Fruit fly (Drosophila melanogaster): Measurements from ENCODE around the gene Top2.

Top2 gene

dm6 chr2L:19416602-19417497, 36.4 kb downstream of the Top2 start, which contains the start of gene Lectin-galC1 (continued):
- peak; percentile 83 for TF ChIP-seq CG11398 (GFP tag; optimal IDR thresholded peaks at IDR 0.05)
- TF ChIP-seq salm (tag; optimal IDR thresholded peaks at IDR 0.05): peak; percentile 88
- TF ChIP-seq Bdp1 (GFP tag; optimal IDR thresholded peaks at IDR 0.05): peak; percentile 76
- peak; percentile 78 for TF ChIP-seq croc (GFP tag; conservative IDR thresholded peaks at IDR 0.05)
- peak; percentile 81 for TF ChIP-seq CG18476 (GFP tag; optimal IDR thresholded peaks at IDR 0.05)
- TF ChIP-seq CG8924 (tag; optimal IDR thresholded peaks at IDR 0.05): peak; percentile 92
- TF ChIP-seq NC2β (GFP tag; optimal IDR thresholded peaks at IDR 0.05): peak; percentile 90
- TF ChIP-seq CG12071 (GFP tag; optimal IDR thresholded peaks at IDR 0.05): peak; percentile 89
- peak; percentile 84 for TF ChIP-seq CG18619 (GFP tag; optimal IDR thresholded peaks at IDR 0.05)
- TF ChIP-seq grn (GFP tag; optimal IDR thresholded peaks at IDR 0.05): peak; percentile 40
- peak; percentile 60 for TF ChIP-seq Sry-δ (GFP tag; optimal IDR thresholded peaks at IDR 0.05)
- TF ChIP-seq BEAF-32 (GFP tag; optimal IDR thresholded peaks at IDR 0.05): no peak
- TF ChIP-seq Ets97D (GFP tag; optimal IDR thresholded peaks at IDR 0.05): peak; percentile 56
- peak; percentile 68 for TF ChIP-seq CG17802 (tag; optimal IDR thresholded peaks at IDR 0.05)
- peak; percentile 81 for TF ChIP-seq chm (GFP tag; IDR thresholded peaks at IDR 0.05)
- TF ChIP-seq CG14965 (GFP tag; optimal IDR thresholded peaks at IDR 0.05; ENCODE audit: borderline replicate concordance): peak; percentile 77
- peak; percentile 90 for TF ChIP-seq CG31441 (GFP tag; IDR thresholded peaks at IDR 0.05)
- TF ChIP-seq CG9609 (GFP tag; optimal IDR thresholded peaks at IDR 0.05): peak; percentile 86
- TF ChIP-seq CG11504 (tag; optimal IDR thresholded peaks at IDR 0.05): peak; percentile 86
- peak; percentile 53 for TF ChIP-seq Vsx1 (GFP tag; optimal IDR thresholded peaks at IDR 0.05)
- TF ChIP-seq CG11696 (GFP tag; IDR thresholded peaks at IDR 0.05): peak; percentile 69; the same call in 1 of the 2 replicates
- TF ChIP-seq gsb-n (tag; optimal IDR thresholded peaks at IDR 0.05): peak; percentile 87
- TF ChIP-seq Kr (GFP tag; optimal IDR thresholded peaks at IDR 0.05): no peak
- TF ChIP-seq CrebB (tag; optimal IDR thresholded peaks at IDR 0.05): peak; percentile 58
- TF ChIP-seq H2.0 (GFP tag; IDR thresholded peaks at IDR 0.05): peak; percentile 87
- TF ChIP-seq klu (GFP tag; IDR thresholded peaks at IDR 0.05): peak; percentile 36; the same call in 1 of the 2 replicates
- TF ChIP-seq Pdp1 (GFP tag; optimal IDR thresholded peaks at IDR 0.05): peak; percentile 87 to 90
- peak; percentile 81 for TF ChIP-seq BtbVII (GFP tag; optimal IDR thresholded peaks at IDR 0.05)
- TF ChIP-seq sob (GFP tag; IDR thresholded peaks at IDR 0.05): peak; percentile 79
- peak; percentile 56 for TF ChIP-seq CG15073 (GFP tag; optimal IDR thresholded peaks at IDR 0.05)
- peak in 1 of 2 experiments; percentile 95 for TF ChIP-seq eve (GFP tag; optimal IDR thresholded peaks at IDR 0.05)
- TF ChIP-seq odd (GFP tag; optimal IDR thresholded peaks at IDR 0.05): peak; percentile 84
- peak; percentile 78 for TF ChIP-seq sens-2 (GFP tag; IDR thresholded peaks at IDR 0.05)
- TF ChIP-seq ranshi (GFP tag; IDR thresholded peaks at IDR 0.05): peak; percentile 86
- peak; percentile 80 for TF ChIP-seq CG4730 (GFP tag; IDR thresholded peaks at IDR 0.05)
- peak; percentile 82 for TF ChIP-seq kay (GFP tag; optimal IDR thresholded peaks at IDR 0.05)
- no peak for TF ChIP-seq Dip2 (GFP tag; IDR thresholded peaks at IDR 0.05)
- TF ChIP-seq CG17829 (tag; optimal IDR thresholded peaks at IDR 0.05): peak; percentile 88
- TF ChIP-seq CG11695 (GFP tag; IDR thresholded peaks at IDR 0.05): peak; percentile 82
- no peak for TF ChIP-seq br (optimal IDR thresholded peaks at IDR 0.05)
- peak; percentile 78 for TF ChIP-seq HLH54F (GFP tag; optimal IDR thresholded peaks at IDR 0.05)
- TF ChIP-seq CG15601 (tag; optimal IDR thresholded peaks at IDR 0.05): peak; percentile 84
- TF ChIP-seq Nf-YC (tag; optimal IDR thresholded peaks at IDR 0.05): peak; percentile 64
- TF ChIP-seq CG13296 (GFP tag; optimal IDR thresholded peaks at IDR 0.05): peak; percentile 76
- peak; percentile 85 for TF ChIP-seq CG12219 (GFP tag; optimal IDR thresholded peaks at IDR 0.05)
- TF ChIP-seq abd-A (tag; optimal IDR thresholded peaks at IDR 0.05): peak; percentile 18
- peak; percentile 88 for TF ChIP-seq phol (tag; optimal IDR thresholded peaks at IDR 0.05)
- peak; percentile 69 for TF ChIP-seq kah (GFP tag; optimal IDR thresholded peaks at IDR 0.05)
- peak; percentile 83 for TF ChIP-seq tin (GFP tag; optimal IDR thresholded peaks at IDR 0.05)

Data from whole organism, embryonic.